Fruit fly (Drosophila melanogaster): ENCODE data around the gene tara.

The tara gene

DNA sequence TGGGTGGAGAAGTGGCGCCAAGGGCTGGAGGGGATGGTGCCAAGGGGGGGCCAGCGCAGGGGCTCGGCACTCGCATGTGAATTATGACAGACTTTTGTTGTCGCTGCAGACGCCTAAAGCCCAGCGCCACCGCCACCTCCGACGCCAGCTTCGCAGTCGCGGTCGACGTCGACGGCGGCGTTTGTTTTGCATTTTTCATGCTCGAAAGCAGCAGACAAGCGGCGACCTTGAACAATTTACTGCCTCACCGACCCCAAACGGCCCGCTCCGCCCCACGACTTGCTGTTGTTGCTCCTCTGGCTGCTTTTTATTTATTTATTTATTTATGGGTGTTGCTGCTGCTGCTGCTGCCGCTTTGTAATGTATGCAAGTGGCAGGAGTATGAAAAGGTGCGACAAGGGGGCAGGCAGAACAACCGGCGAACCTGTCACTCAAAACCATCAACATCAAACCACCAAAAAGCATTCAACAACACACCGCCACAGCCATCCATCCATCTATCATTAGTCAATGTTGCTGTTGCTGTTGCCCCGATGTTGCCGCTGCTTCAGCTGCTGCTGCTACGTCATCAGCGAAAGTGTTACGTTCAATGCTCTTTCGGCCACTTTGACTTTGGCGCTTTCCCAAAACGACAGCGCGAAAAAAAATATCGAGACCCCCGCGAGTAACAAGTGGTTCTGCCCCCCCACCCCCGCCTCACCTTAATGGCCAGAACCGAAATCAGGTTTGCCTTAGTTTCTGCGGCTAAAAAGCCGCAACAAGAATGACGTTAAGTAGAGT lies 7.0 kb upstream of the tara start:
- no peak for TF ChIP-seq CG17801 (GFP tag; optimal IDR thresholded peaks at IDR 0.05; ENCODE audit: partially characterized antibody)

DNA sequence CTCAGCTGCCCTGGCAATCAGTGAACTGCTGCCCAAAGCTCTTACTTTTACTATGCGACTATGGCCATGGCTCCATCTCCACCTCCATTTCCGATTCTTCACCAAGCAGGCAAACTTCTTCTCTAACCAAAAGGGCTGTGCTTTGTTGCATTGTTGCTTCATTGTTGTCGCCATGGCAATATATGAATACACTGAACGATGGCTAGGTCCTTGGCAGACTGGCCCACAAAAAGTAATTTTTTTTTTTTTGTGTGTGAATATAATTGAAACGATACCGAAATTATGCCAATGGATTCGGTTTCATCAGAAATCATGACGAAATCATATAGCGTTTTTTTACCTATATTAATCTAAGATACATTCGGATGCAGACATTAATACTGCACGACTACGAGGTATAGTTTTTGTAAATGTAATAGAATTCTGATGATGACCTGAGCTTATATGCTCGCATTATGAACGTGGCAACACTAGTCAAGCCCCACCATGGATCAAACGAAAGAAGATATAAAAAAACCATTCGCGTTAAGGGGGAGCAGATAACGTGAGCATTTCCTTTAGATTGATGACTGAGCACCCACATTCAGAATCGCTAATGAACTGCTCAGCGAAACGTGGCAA lies 5.3 kb upstream of the tara start:
- no peak for TF ChIP-seq CG17801 (GFP tag; optimal IDR thresholded peaks at IDR 0.05; ENCODE audit: partially characterized antibody)

DNA sequence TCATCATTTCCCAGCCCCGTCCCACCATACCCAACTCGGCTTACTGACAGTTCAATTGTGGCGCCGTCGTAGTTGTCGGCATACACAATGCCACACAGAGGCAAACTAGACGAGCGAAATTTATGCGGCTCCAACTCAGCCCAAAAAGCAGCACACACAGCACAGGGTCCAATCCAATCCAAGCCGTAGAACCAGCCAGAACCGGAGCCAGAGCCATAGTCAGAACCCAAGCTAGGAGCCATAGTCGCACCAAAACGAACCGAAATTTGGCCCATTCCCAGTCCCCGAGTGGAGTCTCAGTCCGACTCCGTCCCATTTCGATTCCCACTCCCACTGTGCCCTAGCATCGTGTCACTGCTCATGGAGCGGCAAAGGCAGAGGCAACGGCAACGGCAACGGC lies 4.6 kb upstream of the tara start:
- TF ChIP-seq CG17801 (GFP tag; optimal IDR thresholded peaks at IDR 0.05; ENCODE audit: partially characterized antibody): no peak

DNA sequence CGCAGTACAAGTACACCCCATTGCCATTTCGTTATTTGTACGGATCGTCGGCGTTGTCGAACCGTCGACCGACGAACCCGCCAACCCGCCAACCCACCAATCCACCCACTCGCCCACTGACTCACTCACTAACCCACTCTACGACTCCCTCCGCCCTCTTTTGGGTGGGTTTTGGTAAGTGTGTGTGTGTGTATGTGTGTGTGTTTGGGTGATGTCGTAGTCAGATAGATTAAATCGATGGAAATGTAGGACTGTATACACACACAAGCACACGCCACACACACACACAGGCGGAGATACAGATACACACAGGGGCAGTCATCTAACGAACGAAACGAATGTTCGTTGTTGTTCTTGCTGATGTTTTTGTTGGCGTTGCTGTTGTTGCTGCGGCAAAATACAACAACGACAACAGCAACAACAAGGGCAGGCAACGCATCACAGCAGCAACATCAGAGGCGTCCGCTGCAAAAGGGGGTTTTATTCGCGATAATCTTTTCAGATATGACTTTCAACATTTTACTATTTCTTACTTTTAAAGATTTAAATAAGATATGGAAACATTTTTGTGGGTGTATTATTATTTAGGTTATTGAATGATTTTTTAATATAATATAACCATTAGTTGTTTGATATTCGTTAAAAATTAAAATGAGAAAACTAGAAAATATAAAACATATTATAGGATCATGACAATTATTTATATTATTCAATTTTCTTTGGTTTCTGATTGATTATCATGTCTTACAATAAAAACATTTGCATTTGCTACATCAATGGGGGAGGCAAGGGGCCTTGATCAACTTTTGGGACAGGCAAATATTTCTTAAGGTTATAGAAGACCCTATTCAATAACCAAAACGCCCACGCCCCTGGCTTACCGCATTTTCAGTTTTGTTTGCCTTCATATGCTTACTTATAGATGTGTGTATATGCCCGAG lies 3.8 kb upstream of the tara start:
- TF ChIP-seq CG17801 (GFP tag; optimal IDR thresholded peaks at IDR 0.05; ENCODE audit: partially characterized antibody): no peak

DNA sequence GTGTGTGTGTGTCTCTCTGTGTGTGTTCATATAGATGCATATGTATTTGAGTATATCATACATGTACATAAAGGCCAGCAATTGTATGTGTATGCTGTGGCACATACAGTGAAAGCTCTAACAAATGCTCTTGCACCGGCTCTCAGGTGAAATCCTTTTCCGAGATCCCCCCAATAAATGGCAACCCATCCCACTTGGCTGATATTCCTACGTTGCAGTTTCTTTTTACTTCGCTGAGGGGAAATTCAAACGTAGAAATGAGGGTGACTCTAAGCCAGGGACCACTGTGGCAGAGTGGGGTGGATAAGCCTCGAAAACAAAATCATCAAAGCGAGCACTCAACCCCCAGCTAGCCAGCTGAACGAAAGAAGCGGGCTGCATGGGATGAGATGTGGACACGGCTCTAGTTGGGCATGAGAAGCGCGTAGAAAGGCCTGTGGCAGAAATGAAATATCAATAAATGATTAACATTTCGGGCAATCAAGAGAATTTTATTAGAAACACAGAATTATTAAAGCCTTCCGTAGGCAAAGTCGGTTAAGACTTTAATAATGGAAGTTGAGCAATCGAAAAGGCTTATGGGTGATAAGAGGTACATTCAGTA lies 3.0 kb upstream of the tara start:
- TF ChIP-seq CG17801 (GFP tag; optimal IDR thresholded peaks at IDR 0.05; ENCODE audit: partially characterized antibody): peak; percentile 30

DNA sequence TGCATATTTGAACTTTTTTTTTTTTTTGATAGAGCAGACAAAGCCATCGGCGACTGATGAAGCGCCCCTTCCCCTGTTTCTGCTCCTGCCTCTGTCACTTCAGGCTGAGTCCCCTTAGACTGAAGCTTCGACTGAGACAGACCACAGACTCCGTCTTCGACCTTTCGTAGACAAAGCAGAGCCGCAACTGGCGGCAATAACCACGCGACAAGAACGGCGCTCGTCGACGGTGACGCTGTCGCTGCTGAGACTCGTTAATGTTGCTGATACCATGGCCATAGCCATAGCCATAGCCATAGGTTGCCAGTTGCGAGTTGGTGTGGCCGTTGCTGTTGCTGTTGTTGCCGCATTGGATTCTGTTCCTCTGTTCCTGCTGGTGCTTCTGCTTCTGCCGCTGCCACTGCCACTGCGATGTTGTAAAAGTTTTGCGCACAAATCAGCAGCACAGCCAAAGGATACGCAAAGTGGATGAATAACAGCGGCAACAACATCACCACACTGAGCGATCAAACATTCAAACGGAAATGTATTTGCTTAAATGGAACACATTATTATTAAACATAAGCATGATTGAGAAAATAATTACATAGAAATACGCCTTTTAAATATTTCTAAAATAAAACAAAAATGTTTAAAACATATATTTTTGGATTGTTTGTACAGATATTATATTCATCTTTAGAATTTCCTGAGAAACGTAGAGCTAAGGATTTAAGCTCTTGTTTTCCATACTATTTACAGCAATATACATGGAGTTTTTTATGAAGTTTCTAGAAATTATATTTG lies 2.0 kb upstream of the tara start:
- no peak for TF ChIP-seq CG17801 (GFP tag; optimal IDR thresholded peaks at IDR 0.05; ENCODE audit: partially characterized antibody)

DNA sequence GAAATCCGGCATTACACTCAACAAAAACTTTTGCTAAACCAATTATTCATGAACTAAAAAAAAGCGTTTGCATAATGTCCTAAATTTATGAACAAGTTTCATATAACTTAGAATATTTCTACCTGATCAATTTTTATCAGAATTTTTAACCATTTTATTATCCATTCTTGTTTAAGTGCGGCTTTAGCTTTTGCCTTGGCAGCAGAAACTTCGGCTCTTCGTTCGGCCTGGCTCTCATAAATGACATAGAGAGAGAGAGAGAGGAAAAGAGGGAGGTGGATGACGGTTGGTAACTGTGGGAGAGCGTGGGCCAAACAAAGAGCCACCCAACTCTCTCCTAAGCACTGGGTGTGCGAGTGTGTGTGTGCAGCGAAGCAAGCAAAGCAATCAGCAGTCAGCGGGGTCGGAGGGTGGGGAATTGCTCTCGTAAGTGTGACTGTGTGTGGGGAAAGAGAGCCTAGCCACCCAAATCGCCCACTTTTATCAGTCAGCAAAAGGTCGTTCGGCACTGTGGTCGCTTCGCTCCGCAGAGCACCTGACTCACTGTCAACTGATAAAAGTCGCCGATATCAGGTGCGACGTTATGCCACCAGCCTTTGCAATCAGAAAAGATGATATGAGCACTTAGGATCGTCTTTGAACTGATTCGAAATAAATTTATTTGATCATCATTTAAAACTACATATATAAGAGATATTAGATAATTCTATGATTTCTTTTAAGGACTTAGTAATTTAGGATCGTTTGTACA lies 861 bp upstream of the tara start:
- peak; percentile 86 for TF ChIP-seq CG17801 (GFP tag; optimal IDR thresholded peaks at IDR 0.05; ENCODE audit: partially characterized antibody)

DNA sequence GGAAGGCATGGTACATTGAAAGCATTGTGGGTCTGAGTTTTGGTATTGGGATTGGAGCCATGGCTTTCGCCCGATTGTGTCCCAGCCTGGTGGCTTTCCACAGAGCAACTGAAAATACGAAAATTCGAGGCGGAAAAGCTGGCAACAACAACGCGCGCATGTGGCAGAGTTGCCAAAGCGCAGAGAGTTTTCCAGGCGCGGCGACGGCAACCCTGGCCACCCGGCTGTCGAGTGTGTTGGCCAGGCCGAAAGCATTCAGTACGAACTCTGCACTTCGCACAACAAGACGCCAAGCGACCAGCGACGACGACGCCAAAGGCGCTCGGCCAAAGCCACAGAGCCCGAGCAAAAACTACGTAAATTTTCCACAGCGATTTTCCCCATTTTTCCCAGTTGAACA lies 309 bp downstream of the tara start:
- TF ChIP-seq CG17801 (GFP tag; optimal IDR thresholded peaks at IDR 0.05; ENCODE audit: partially characterized antibody): no peak

DNA sequence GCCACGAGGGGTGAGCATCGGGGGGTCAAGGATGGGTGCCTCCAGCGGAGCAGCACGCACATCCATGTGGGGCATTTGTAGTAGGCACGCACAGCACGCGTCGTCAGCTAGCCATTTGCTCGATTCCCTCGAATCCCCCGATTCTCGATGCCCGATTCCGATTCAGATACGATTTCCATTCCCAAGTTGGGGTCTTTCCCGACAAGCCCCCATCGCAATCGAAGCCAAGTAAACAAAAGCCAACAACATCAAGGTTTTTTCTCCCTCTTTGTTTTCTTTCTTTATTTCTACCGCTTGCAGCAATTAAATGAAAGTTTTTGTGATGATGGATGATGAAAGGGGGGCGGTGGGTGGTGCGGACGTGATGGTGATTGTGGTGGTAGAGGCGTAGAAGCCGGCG lies 1.6 kb downstream of the tara start:
- TF ChIP-seq CG17801 (GFP tag; optimal IDR thresholded peaks at IDR 0.05; ENCODE audit: partially characterized antibody): no peak

DNA sequence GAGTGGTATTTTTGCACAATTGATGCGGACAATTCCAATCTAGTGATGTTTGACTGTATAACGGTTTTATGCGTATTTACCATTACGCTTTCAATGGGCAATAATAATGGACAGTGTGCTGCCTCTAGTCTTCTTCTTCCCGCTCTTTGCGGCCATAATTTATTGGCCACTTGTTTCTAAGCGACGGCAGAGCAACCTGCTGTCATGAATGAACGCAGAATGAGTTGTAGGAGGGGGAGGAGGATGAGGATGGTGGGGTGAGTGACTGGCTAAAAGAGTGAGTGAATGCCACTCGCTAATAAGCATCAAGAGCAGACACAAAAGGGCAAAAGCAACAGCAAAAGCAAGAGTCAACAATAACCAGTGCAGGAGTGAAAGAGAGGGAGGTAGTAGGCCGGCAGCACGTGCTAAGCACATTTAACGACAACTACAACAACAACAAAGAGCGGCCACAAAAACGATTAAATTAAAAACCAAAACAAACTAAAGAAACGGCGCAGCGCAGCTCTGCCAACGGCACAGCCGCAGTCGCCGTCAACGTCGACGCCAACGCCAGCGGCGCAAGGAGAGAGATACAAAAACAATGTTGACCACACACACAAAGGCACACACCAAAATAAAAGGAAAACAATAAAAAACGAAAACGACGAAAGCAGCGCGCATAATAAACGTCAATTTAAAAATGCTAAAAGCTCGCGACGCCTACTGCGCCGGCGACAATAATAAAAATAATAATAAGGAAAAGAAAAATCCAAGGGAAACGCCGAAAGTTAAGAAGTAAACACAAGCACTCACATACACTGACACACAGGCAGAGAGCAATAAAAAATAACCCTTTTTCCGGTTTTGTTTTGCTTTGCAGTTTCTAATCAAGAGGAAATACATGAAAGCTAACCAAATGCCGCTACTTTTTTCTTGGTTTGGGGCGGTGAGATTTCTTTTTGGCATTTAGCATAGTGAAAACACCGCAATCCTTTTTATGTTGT lies 3.6 kb downstream of the tara start:
- TF ChIP-seq CG17801 (GFP tag; optimal IDR thresholded peaks at IDR 0.05; ENCODE audit: partially characterized antibody): peak; percentile 13

DNA sequence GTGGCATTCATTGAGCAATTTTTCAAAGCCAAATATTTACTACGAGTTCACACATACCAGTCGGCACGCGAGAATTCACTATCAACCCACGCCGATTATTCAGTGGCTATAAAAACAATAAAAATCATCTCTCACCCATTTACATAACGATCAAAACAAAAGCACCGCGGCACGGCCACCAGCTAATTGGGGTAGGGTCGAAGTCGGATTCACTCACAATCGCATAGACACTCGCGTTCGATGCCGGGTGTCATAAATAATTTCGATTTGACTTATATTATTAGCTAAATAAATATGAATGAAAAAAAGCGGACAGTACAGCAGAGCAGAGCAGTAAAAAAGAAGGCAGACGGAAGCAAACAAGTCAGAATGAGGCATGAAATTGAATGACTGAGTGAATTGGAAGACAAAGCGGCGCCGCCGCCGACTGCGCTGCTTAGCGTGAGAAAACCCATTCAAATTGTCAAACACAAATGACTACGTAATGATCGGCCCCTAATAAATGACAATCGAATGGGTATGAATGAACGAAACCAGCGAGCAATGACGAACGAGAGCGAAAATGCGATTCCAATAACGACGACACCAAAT lies 4.7 kb downstream of the tara start:
- TF ChIP-seq CG17801 (GFP tag; optimal IDR thresholded peaks at IDR 0.05; ENCODE audit: partially characterized antibody): no peak

All from ovary, adult (tissue).